Worm (Caenorhabditis elegans) whole organism, early embryonic: ENCODE data around the gene hex-1.

ENCODE experiments used
- B0310.2 ChIP-seq: sonication (generic microtip); optimal IDR thresholded peaks from 2 replicates; lab custom pipeline; 2016; ENCODE audit warnings: mild to moderate bottlenecking, missing genetic modification characterization, missing compliant biosample characterization
- aly-1 ChIP-seq: sonication (generic microtip); optimal IDR thresholded peaks from 2 replicates; lab custom pipeline; 2016; ENCODE audit warnings: missing genetic modification characterization, missing compliant biosample characterization
- ama-1 ChIP-seq: fragments of 150-350 bp; optimal IDR thresholded peaks from 2 replicates; lab custom pipeline; 2014
- ceh-13 ChIP-seq: fragments of 200-800 bp; sonication (Bioruptor generic); optimal IDR thresholded peaks from 2 replicates; lab custom pipeline; 2018; ENCODE audit warnings: mild to moderate bottlenecking, missing genetic modification characterization, missing compliant biosample characterization
- flt-1 ChIP-seq: fragments of 200-800 bp; sonication (Bioruptor generic); IDR thresholded peaks from 2 replicates; pipeline ENCODE4 v1.3.6; 2022; ENCODE audit warnings: missing genetic modification characterization, missing compliant biosample characterization
- hmbx-1 ChIP-seq: sonication (generic microtip); optimal IDR thresholded peaks from 2 replicates; lab custom pipeline; 2016; ENCODE audit warnings: mild to moderate bottlenecking, missing genetic modification characterization, missing compliant biosample characterization
- hmg-4 ChIP-seq: fragments of 200-800 bp; sonication (Bioruptor generic); optimal IDR thresholded peaks from 2 replicates; lab custom pipeline; 2018; ENCODE audit warnings: mild to moderate bottlenecking, missing genetic modification characterization, missing compliant biosample characterization
- hnd-1 ChIP-seq: sonication (generic microtip); optimal IDR thresholded peaks from 2 replicates; lab custom pipeline; 2016; ENCODE audit warnings: missing genetic modification characterization, missing compliant biosample characterization
- pes-1 ChIP-seq: fragments of 200-800 bp; sonication (Bioruptor generic); IDR thresholded peaks from 2 replicates; pipeline ENCODE4 v1.3.6; 2022; ENCODE audit warnings: missing genetic modification reagents, missing genetic modification characterization, missing compliant biosample characterization
- scrt-1 ChIP-seq: fragments of 200-800 bp; sonication (Bioruptor generic); IDR thresholded peaks from 2 replicates; pipeline ENCODE4 v1.3.6; 2022; ENCODE audit warnings: missing genetic modification characterization, missing compliant biosample characterization
- sea-1 ChIP-seq: fragments of 200-800 bp; sonication (Bioruptor generic); conservative IDR thresholded peaks from 2 replicates; pipeline ENCODE4 v1.3.6; 2022; ENCODE audit warnings: missing genetic modification characterization, missing compliant biosample characterization
- tbx-11 ChIP-seq: fragments of 200-800 bp; sonication (Bioruptor generic); IDR thresholded peaks from 2 replicates; pipeline ENCODE4 v1.3.6; 2022; ENCODE audit warnings: missing genetic modification characterization, missing compliant biosample characterization
- tbx-37 ChIP-seq: fragments of 200-800 bp; sonication (Bioruptor generic); conservative IDR thresholded peaks from 2 replicates; pipeline ENCODE4 v1.3.6; 2022; ENCODE audit warnings: missing genetic modification reagents, missing genetic modification characterization, missing compliant biosample characterization
- tra-4 ChIP-seq: sonication (generic microtip); optimal IDR thresholded peaks from 2 replicates; lab custom pipeline; 2017; ENCODE audit warnings: missing genetic modification characterization, missing compliant biosample characterization

DNA sequence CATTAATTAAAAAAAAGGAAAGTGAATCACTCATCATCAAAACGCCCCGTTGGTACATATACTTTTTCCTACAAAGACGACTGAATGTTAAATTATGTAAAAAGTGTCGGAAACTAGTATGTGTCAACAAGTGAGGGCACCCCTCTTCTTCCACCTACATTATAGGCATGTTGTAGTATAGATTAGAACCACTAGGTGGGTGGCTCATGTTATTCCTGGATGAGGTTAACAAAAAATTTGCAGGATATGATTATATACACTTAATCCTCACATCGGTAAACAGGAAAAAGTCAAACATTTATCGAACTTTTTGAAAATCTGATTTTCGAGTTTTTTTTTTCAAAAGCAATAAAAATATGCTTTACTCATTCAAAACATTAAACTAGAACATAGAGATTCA, 55.0 kb downstream of the hex-1 start:
- TF ChIP-seq ama-1 (lab: Kevin White, UChicago) (no peak), flt-1 (GFP tag; lab: Robert Waterston, UW) (no peak), hmbx-1 (tag; lab: Kevin White, UChicago) (no peak), hmg-4 (GFP tag; lab: Kevin White, UChicago) (no peak), scrt-1 (no peak), aly-1 (tag; lab: Kevin White, UChicago) (no peak), hnd-1 (tag; lab: Kevin White, UChicago) (no peak), tra-4 (tag; lab: Kevin White, UChicago) (no peak), ceh-13 (GFP tag; lab: Kevin White, UChicago) (no peak), tbx-11 (GFP tag; lab: Robert Waterston, UW) (no peak), pes-1 (GFP tag; lab: Robert Waterston, UW) (no peak), B0310.2 (tag; lab: Kevin White, UChicago) (no peak), tbx-37 (GFP tag; lab: Robert Waterston, UW) (no peak), sea-1 (no peak)
